2 worm cellular contexts compared by ENCODE assay signal in the genomic region with DNA sequence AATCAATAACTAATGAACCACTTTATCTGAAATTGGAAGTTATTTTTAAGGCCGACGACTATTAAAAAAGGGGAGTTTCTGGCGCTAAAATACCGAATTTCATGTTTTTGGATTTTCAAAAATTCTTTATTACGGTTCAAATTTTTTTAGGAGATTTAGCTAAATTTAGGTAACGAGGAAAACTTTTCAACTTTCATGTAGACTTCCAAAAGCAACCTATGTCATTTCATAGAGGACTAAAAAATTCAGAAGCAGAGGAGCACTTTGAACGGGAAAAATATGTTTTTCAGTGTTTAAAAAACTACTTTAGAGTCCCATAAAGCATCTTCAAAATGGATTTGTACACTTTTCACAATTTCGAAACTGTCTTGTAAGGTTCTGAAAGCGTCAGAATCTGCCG.
TF ChIP-seq lines count a peak whose summit lies in the region.

No protein-coding gene starts in this region.

TF ChIP-seq in whole organism, L4 larva, 104 proteins besides CTCF, POLR2A, EP300 and RAD21:
- TF ChIP-seq unc-62 (GFP tag; optimal IDR thresholded peaks at IDR 0.05 in 1 of 2; lab: Kevin White, UChicago) (peak in 1 of 2 experiments; percentile 94), unc-62 (tag; optimal IDR thresholded peaks at IDR 0.05; lab: Kevin White, UChicago) (no peak), ama-1 (optimal IDR thresholded peaks at IDR 0.05; lab: Kevin White, UChicago) (peak; percentile 35), unc-39 (tag; optimal IDR thresholded peaks at IDR 0.05; lab: Kevin White, UChicago) (no peak), F37D6.2 (tag; optimal IDR thresholded peaks at IDR 0.05; lab: Kevin White, UChicago) (no peak)

TF ChIP-seq in whole organism, young adult, 124 proteins besides CTCF, POLR2A, EP300 and RAD21:
- TF ChIP-seq cebp-1 (GFP tag; IDR thresholded peaks at IDR 0.05; lab: Robert Waterston, UW): no peak
- TF ChIP-seq cebp-1 (tag; optimal IDR thresholded peaks at IDR 0.05; lab: Kevin White, UChicago): peak; percentile 3
- no peak for TF ChIP-seq nfyb-1 (GFP tag; IDR thresholded peaks at IDR 0.05; lab: Robert Waterston, UW)

Comparison
In these comparisons a context has a peak if more than half of its experiments do, and no peak if none do; other contexts are left out.
1. Of the 7 proteins assayed by ChIP-seq in both whole organism, young adult and whole organism, L4 larva: peak only in whole organism, young adult: none; only in whole organism, L4 larva: ama-1; in both: none; in neither: 5; mixed calls (peak in some experiments, not most) for 1.